Fruit fly (Drosophila melanogaster): ENCODE results near the gene CG1074.
A peak's percentile ranks its signal among the peaks of the same experiment; 100 is the strongest.

DNA sequence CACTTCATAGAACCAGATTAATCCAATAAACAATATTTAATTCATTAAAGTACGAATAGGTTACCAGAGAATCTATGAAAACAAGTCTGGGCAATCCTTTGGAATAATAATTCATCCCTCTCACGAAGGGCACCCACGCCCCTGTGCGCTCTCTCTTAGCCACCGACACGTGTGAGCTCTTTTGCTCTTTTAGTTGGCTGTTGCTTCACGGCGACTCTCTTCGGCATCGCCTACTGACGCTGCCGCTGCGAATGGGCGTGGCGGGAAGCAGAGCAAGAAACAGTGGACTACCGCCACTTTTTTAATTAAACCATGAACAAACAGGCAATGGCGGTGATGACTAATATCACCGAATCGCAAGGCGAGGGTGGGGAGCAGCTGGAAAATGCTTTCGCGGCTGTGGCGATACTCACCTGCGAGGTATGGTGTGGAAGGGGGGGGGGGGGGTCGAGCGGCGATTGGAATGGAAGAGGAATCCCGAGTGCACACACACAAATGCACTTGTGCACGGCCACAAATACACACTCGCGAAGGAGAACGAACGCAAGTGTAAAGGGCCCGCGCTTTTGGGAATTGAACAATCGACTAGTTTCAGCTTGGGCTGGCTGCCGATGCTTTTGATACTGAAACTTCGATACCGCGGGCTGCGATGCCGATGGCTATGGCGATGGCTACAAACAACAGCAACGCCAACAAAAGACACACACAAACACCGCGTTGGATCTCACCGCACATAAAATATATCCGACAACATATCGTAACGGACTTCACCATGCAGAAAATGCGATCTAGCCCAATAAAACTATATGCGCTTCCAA, 44.7 kb downstream of the CG1074 start:
- peak; percentile 86 for TF ChIP-seq vri (GFP tag; optimal IDR thresholded peaks at IDR 0.05)
- TF ChIP-seq dac (GFP tag; optimal IDR thresholded peaks at IDR 0.05): peak; percentile 42
- TF ChIP-seq CG8319 (GFP tag; optimal IDR thresholded peaks at IDR 0.05): peak; percentile 81
- TF ChIP-seq CG7368 (GFP tag; optimal IDR thresholded peaks at IDR 0.05): peak; percentile 85
- TF ChIP-seq CG9139 (GFP tag; optimal IDR thresholded peaks at IDR 0.05): peak; percentile 38
- TF ChIP-seq CG11294 (GFP tag; IDR thresholded peaks at IDR 0.05): peak; percentile 51

Measured in whole organism, prepupa.